Worm (Caenorhabditis elegans) whole organism, L2 larva: ENCODE data around the gene C35A5.8.

ENCODE experiments used
- F13H6.1 ChIP-seq: sonication (generic microtip); optimal IDR thresholded peaks from 2 replicates; lab custom pipeline; 2016; ENCODE audit warnings: missing genetic modification characterization, missing compliant biosample characterization
- R02D3.7 ChIP-seq: fragments of 150-350 bp; optimal IDR thresholded peaks from 2 replicates; lab custom pipeline; 2014; ENCODE audit warnings: missing biosample characterization, missing genetic modification characterization
- Y55F3AM.14 ChIP-seq: fragments of 200-800 bp; sonication (Bioruptor generic); optimal IDR thresholded peaks from 2 replicates; lab custom pipeline; 2018; ENCODE audit warnings: mild to moderate bottlenecking, missing genetic modification characterization, missing compliant biosample characterization
- ZK546.5 ChIP-seq: sonication (generic microtip); optimal IDR thresholded peaks from 2 replicates; lab custom pipeline; 2017; ENCODE audit warnings: missing biosample characterization, missing genetic modification characterization
- alr-1 ChIP-seq: fragments of 150-350 bp; optimal IDR thresholded peaks from 2 replicates; lab custom pipeline; 2014; ENCODE audit warnings: missing biosample characterization, missing genetic modification characterization
- aly-2 ChIP-seq: fragments of 150-350 bp; optimal IDR thresholded peaks from 2 replicates; lab custom pipeline; 2014; ENCODE audit warnings: missing biosample characterization, missing genetic modification characterization
- blmp-1 ChIP-seq: sonication (generic microtip); optimal IDR thresholded peaks from 2 replicates; lab custom pipeline; 2017; ENCODE audit warnings: missing genetic modification characterization, mild to moderate bottlenecking, missing compliant biosample characterization, antibody characterized with exemption, moderate library complexity; ENCODE audit not compliant: insufficient read depth
- ceh-82 ChIP-seq: fragments of 150-350 bp; optimal IDR thresholded peaks from 2 replicates; lab custom pipeline; 2014; ENCODE audit warnings: missing biosample characterization, missing genetic modification characterization
- crh-2 ChIP-seq: sonication (generic microtip); optimal IDR thresholded peaks from 2 replicates; lab custom pipeline; 2017; ENCODE audit warnings: missing biosample characterization, missing genetic modification characterization
- dmd-4 ChIP-seq: sonication (generic microtip); optimal IDR thresholded peaks from 2 replicates; lab custom pipeline; 2017; ENCODE audit warnings: missing biosample characterization, missing genetic modification characterization
- egl-27 ChIP-seq: sonication (generic microtip); optimal IDR thresholded peaks from 3 replicates; lab custom pipeline; 2017; ENCODE audit warnings: missing biosample characterization, missing genetic modification reagents, missing genetic modification characterization
- elt-3 ChIP-seq: sonication (generic microtip); optimal IDR thresholded peaks from 2 replicates; lab custom pipeline; 2017; ENCODE audit warnings: missing biosample characterization, missing genetic modification characterization
- fos-1 ChIP-seq: fragments of 150-350 bp; optimal IDR thresholded peaks from 2 replicates; lab custom pipeline; 2014; ENCODE audit warnings: missing biosample characterization, missing genetic modification characterization
- gmeb-1 ChIP-seq: fragments of 150-350 bp; optimal IDR thresholded peaks from 2 replicates; lab custom pipeline; 2014; ENCODE audit warnings: missing biosample characterization, missing genetic modification characterization
- lin-13 ChIP-seq: fragments of 150-350 bp; optimal IDR thresholded peaks from 2 replicates; lab custom pipeline; 2014; ENCODE audit warnings: missing biosample characterization, missing genetic modification reagents, missing genetic modification characterization
- lin-39 ChIP-seq: fragments of 150-350 bp; optimal IDR thresholded peaks from 2 replicates; lab custom pipeline; 2014; ENCODE audit warnings: missing biosample characterization, missing genetic modification reagents, missing genetic modification characterization
- lsy-2 ChIP-seq, 2 experiments: fragments of 150-350 bp in 1 of 2; sonication (generic microtip) in 1 of 2; optimal IDR thresholded peaks; 2 replicates each; lab custom pipeline; 2014 to 2017; ENCODE audit warnings: missing biosample characterization in 2 of 2, missing genetic modification characterization in 2 of 2
- mab-5 ChIP-seq: fragments of 150-350 bp; optimal IDR thresholded peaks from 2 replicates; lab custom pipeline; 2014; ENCODE audit warnings: missing biosample characterization, missing genetic modification characterization
- mbf-1 ChIP-seq: sonication (generic microtip); optimal IDR thresholded peaks from 2 replicates; lab custom pipeline; 2017; ENCODE audit warnings: missing biosample characterization, missing genetic modification characterization
- mdl-1 ChIP-seq, 2 experiments: fragments of 150-350 bp in 1 of 2; sonication (generic microtip) in 1 of 2; optimal IDR thresholded peaks; 2 replicates each; lab custom pipeline; 2017; ENCODE audit warnings: missing biosample characterization in 2 of 2, missing genetic modification characterization in 2 of 2
- nhr-10 ChIP-seq: sonication (generic microtip); optimal IDR thresholded peaks from 2 replicates; lab custom pipeline; 2017; ENCODE audit warnings: missing biosample characterization, missing genetic modification characterization
- nhr-11 ChIP-seq: fragments of 150-350 bp; optimal IDR thresholded peaks from 2 replicates; lab custom pipeline; 2014; ENCODE audit warnings: missing biosample characterization, missing genetic modification characterization
- nhr-12 ChIP-seq: fragments of 150-350 bp; optimal IDR thresholded peaks from 2 replicates; lab custom pipeline; 2014; ENCODE audit warnings: missing biosample characterization, missing genetic modification characterization
- nhr-129 ChIP-seq: fragments of 150-350 bp; optimal IDR thresholded peaks from 2 replicates; lab custom pipeline; 2014; ENCODE audit warnings: missing biosample characterization, missing genetic modification characterization
- nhr-21 ChIP-seq: fragments of 150-350 bp; optimal IDR thresholded peaks from 2 replicates; lab custom pipeline; 2014; ENCODE audit warnings: missing biosample characterization, missing genetic modification characterization
- nhr-237 ChIP-seq: fragments of 150-350 bp; optimal IDR thresholded peaks from 2 replicates; lab custom pipeline; 2014; ENCODE audit warnings: missing biosample characterization, missing genetic modification characterization
- nhr-25 ChIP-seq: fragments of 150-350 bp; sonication (generic microtip); optimal IDR thresholded peaks from 3 replicates; lab custom pipeline; 2014; ENCODE audit warnings: missing biosample characterization, missing genetic modification characterization
- nhr-6 ChIP-seq: fragments of 150-350 bp; optimal IDR thresholded peaks from 2 replicates; lab custom pipeline; 2014; ENCODE audit warnings: missing biosample characterization, missing genetic modification characterization
- nhr-77 ChIP-seq: fragments of 150-350 bp; optimal IDR thresholded peaks from 2 replicates; lab custom pipeline; 2014; ENCODE audit warnings: missing biosample characterization, missing genetic modification characterization
- peb-1 ChIP-seq: fragments of 150-350 bp; optimal IDR thresholded peaks from 2 replicates; lab custom pipeline; 2014; ENCODE audit warnings: missing biosample characterization, missing genetic modification characterization
- sem-4 ChIP-seq: fragments of 150-350 bp; optimal IDR thresholded peaks from 2 replicates; lab custom pipeline; 2014; ENCODE audit warnings: missing biosample characterization, missing genetic modification reagents, missing genetic modification characterization
- skn-1 ChIP-seq: sonication (generic microtip); optimal IDR thresholded peaks from 2 replicates; lab custom pipeline; 2017; ENCODE audit warnings: missing biosample characterization, missing genetic modification characterization
- sma-3 ChIP-seq: sonication (generic microtip); optimal IDR thresholded peaks from 2 replicates; lab custom pipeline; 2016; ENCODE audit warnings: missing genetic modification reagents, missing genetic modification characterization, missing compliant biosample characterization
- sma-9 ChIP-seq, 2 experiments: fragments of 150-350 bp in 1 of 2; sonication (generic microtip) in 1 of 2; optimal IDR thresholded peaks; 2 replicates each; lab custom pipeline; 2014 to 2016; ENCODE audit warnings: missing genetic modification characterization in 2 of 2, mild to moderate bottlenecking in 1 of 2, missing biosample characterization in 1 of 2, missing compliant biosample characterization in 1 of 2, missing genetic modification reagents in 1 of 2, moderate library complexity in 1 of 2
- snpc-4 ChIP-seq: fragments of 150-350 bp; optimal IDR thresholded peaks from 2 replicates; lab custom pipeline; 2014; ENCODE audit warnings: missing biosample characterization, missing genetic modification characterization
- unc-55 ChIP-seq: fragments of 150-350 bp; sonication (generic microtip); optimal IDR thresholded peaks from 3 replicates; lab custom pipeline; 2014; ENCODE audit warnings: missing biosample characterization, missing genetic modification reagents, missing genetic modification characterization
- unc-62 ChIP-seq: fragments of 150-350 bp; optimal IDR thresholded peaks from 2 replicates; lab custom pipeline; 2014; ENCODE audit warnings: missing biosample characterization, missing genetic modification reagents, missing genetic modification characterization
- zag-1 ChIP-seq: fragments of 150-350 bp; optimal IDR thresholded peaks from 2 replicates; lab custom pipeline; 2014; ENCODE audit warnings: missing biosample characterization, missing genetic modification characterization
- ztf-11 ChIP-seq: sonication (generic microtip); optimal IDR thresholded peaks from 2 replicates; lab custom pipeline; 2017; ENCODE audit warnings: missing biosample characterization, missing genetic modification characterization
- ztf-4 ChIP-seq: fragments of 150-350 bp; optimal IDR thresholded peaks from 2 replicates; lab custom pipeline; 2014; ENCODE audit warnings: missing biosample characterization, missing genetic modification characterization

The C35A5.8 gene

ce11 chrV:10501295-10501694, 24.4 kb downstream of the C35A5.8 start, which contains the start of gene C35A5.3:
Gene C35A5.3 (minus strand): TSS chrV:10501395.
- TF ChIP-seq lin-13 (GFP tag; lab: Kevin White, UChicago) (no peak), mbf-1 (tag; lab: Kevin White, UChicago) (no peak), nhr-77 (tag; lab: Kevin White, UChicago) (no peak), nhr-237 (tag; lab: Kevin White, UChicago) (no peak), ZK546.5 (tag; lab: Kevin White, UChicago) (no peak), nhr-11 (tag; lab: Kevin White, UChicago) (no peak), F13H6.1 (tag; lab: Kevin White, UChicago) (no peak), nhr-21 (no peak), sem-4 (no peak)

DNA sequence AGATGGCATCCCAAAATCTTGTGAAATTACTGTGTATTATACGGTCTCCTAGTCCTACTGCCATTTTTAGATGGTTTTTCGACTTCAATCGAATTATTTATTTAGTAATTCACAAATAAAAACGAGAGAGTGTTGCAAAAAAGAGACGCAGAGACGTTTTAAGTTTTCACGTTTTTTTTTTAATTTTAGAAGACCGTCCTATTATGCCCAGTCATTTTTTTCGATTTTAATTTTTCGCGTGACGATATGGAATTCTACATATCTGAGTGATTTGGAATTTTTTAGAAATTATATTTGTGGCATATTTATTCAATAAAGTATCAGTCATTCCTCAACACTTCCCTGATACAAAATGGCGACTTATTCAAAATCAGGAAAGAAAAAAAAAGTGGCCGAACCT, 29.0 kb downstream of the C35A5.8 start, which contains the start of gene C35A5.4:
Gene C35A5.4 (plus strand): TSS at position 301 of the 400 bp plus-strand sequence.
- TF ChIP-seq ztf-4 (tag; lab: Kevin White, UChicago) (no peak), mab-5 (tag; lab: Kevin White, UChicago) (no peak), fos-1 (tag; lab: Kevin White, UChicago) (no peak), mbf-1 (tag; lab: Kevin White, UChicago) (no peak), dmd-4 (tag; lab: Kevin White, UChicago) (no peak), nhr-129 (no peak), nhr-21 (no peak), sma-3 (GFP tag; lab: Kevin White, UChicago) (no peak), Y55F3AM.14 (GFP tag; lab: Kevin White, UChicago) (no peak), unc-55 (GFP tag; lab: Kevin White, UChicago) (no peak)

DNA sequence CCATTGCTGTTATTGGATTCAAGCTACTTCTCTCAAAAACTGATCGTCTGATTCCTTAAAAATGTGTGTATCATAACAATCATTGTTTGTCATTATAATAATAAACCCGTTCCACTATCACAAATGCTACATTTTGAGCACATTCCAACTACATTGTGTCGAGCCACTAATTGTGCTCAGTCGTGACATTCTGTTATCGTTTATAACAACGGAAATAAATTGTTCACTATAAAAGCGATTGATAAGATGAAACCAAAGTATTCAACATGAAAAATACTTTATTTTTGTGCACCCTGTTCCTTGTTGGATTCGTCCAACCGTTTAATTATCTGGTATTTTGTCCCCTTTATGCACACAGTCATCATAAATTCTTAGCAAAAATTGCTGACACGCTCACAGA, 32.6 kb downstream of the C35A5.8 start, which contains the start of gene ugt-33:
Gene ugt-33 (plus strand): TSS at position 260 of the 400 bp plus-strand sequence.
- TF ChIP-seq gmeb-1 (tag; lab: Kevin White, UChicago) = peak; percentile 23
- no peak for TF ChIP-seq elt-3 (tag; lab: Kevin White, UChicago)
- no peak for TF ChIP-seq ceh-82 (tag; lab: Kevin White, UChicago)
- peak; percentile 26 for TF ChIP-seq sma-9 (GFP tag; optimal IDR thresholded peaks at IDR 0.05; lab: Kevin White, UChicago)
- no peak for TF ChIP-seq sma-9 (tag; optimal IDR thresholded peaks at IDR 0.05; lab: Kevin White, UChicago)
- no peak for TF ChIP-seq unc-62
- TF ChIP-seq snpc-4 = no peak
- TF ChIP-seq nhr-237 (tag; lab: Kevin White, UChicago) = no peak
- TF ChIP-seq fos-1 (tag; lab: Kevin White, UChicago) = peak; percentile 64

ce11 chrV:10491443-10491842, 34.3 kb downstream of the C35A5.8 start, which contains the start of gene aqp-5:
Gene aqp-5 (plus strand): TSS chrV:10491743.
- no peak for TF ChIP-seq nhr-11 (tag; lab: Kevin White, UChicago)
- no peak for TF ChIP-seq gmeb-1 (tag; lab: Kevin White, UChicago)
- TF ChIP-seq skn-1 (tag; lab: Kevin White, UChicago) = no peak
- no peak for TF ChIP-seq nhr-21
- no peak for TF ChIP-seq nhr-12 (tag; lab: Kevin White, UChicago)
- TF ChIP-seq fos-1 (tag; lab: Kevin White, UChicago) = no peak
- no peak for TF ChIP-seq nhr-6 (tag; lab: Kevin White, UChicago)
- TF ChIP-seq sem-4 = no peak
- no peak for TF ChIP-seq ceh-82 (tag; lab: Kevin White, UChicago)
- no peak for TF ChIP-seq aly-2
- no peak for TF ChIP-seq elt-3 (tag; lab: Kevin White, UChicago)
- TF ChIP-seq sma-9 (GFP tag; optimal IDR thresholded peaks at IDR 0.05; lab: Kevin White, UChicago) = no peak
- no peak for TF ChIP-seq sma-9 (tag; optimal IDR thresholded peaks at IDR 0.05; lab: Kevin White, UChicago)
- TF ChIP-seq nhr-10 (tag; lab: Kevin White, UChicago) = no peak
- no peak for TF ChIP-seq mab-5 (tag; lab: Kevin White, UChicago)
- TF ChIP-seq mbf-1 (tag; lab: Kevin White, UChicago) = no peak
- no peak for TF ChIP-seq R02D3.7 (tag; lab: Kevin White, UChicago)
- TF ChIP-seq, all 48 proteins: peak for 0

ce11 chrV:10489998-10490397, 35.7 kb downstream of the C35A5.8 start, which contains the start of gene ncx-5:
Gene ncx-5 (minus strand): TSS chrV:10490098.
- TF ChIP-seq dmd-4 (tag; lab: Kevin White, UChicago) (no peak), zag-1 (tag; lab: Kevin White, UChicago) (no peak), nhr-77 (tag; lab: Kevin White, UChicago) (no peak), nhr-237 (tag; lab: Kevin White, UChicago) (no peak), mdl-1 (tag; optimal IDR thresholded peaks at IDR 0.05; lab: Kevin White, UChicago) (no peak), sem-4 (no peak), nhr-10 (tag; lab: Kevin White, UChicago) (no peak), crh-2 (no peak), peb-1 (tag; lab: Kevin White, UChicago) (no peak), Y55F3AM.14 (GFP tag; lab: Kevin White, UChicago) (no peak), egl-27 (tag; lab: Kevin White, UChicago) (no peak), ztf-11 (no peak), blmp-1 (no peak), nhr-11 (tag; lab: Kevin White, UChicago) (no peak), alr-1 (tag; lab: Kevin White, UChicago) (no peak), skn-1 (tag; lab: Kevin White, UChicago) (no peak), lsy-2 (tag; optimal IDR thresholded peaks at IDR 0.05; lab: Kevin White, UChicago) (no peak), lin-39 (tag; lab: Kevin White, UChicago) (no peak), nhr-12 (tag; lab: Kevin White, UChicago) (no peak), nhr-25 (tag; lab: Kevin White, UChicago) (no peak)
- TF ChIP-seq, all 48 proteins: peak for 0
